Fruit fly (Drosophila melanogaster): Measurements from ENCODE around the gene Ice2.
A peak's percentile ranks its signal among the peaks of the same experiment; 100 is the strongest.

The Ice2 gene

dm6 chr3R:21176663-21177145 lies 46.7 kb downstream of the Ice2 start:
- TF ChIP-seq CTCF (optimal IDR thresholded peaks at IDR 0.05) (no peak), CG8478 (optimal IDR thresholded peaks at IDR 0.05) (no peak)

dm6 chr3R:21179592-21180390 lies 49.8 kb downstream of the Ice2 start:
- peak; percentile 93 to 97 for TF ChIP-seq CTCF (optimal IDR thresholded peaks at IDR 0.05)
- no peak for TF ChIP-seq CG8478 (optimal IDR thresholded peaks at IDR 0.05)

dm6 chr3R:21180391-21180796 lies 50.4 kb downstream of the Ice2 start:
- TF ChIP-seq CG8478 (optimal IDR thresholded peaks at IDR 0.05), result no peak
- TF ChIP-seq CTCF (optimal IDR thresholded peaks at IDR 0.05), result no peak

- TF ChIP-seq CTCF (optimal IDR thresholded peaks at IDR 0.05) (no peak), CG8478 (optimal IDR thresholded peaks at IDR 0.05) (no peak)
Observed at dm6 chr3R:21181957-21182356, 51.9 kb downstream of the Ice2 start.

All from S2 (cell line).